Worm (Caenorhabditis elegans) whole organism, L4 larva: ENCODE measurements around the gene EGAP1.5.
A peak's percentile ranks its signal among the peaks of the same experiment; 100 is the strongest.

Source experiments
- F10B5.3 ChIP-seq: sonication (generic microtip); optimal IDR thresholded peaks from 2 replicates; lab custom pipeline; 2016; ENCODE audit warnings: mild to moderate bottlenecking, missing genetic modification characterization, missing compliant biosample characterization
- F26F4.8 ChIP-seq: fragments of 200-800 bp; sonication (Bioruptor generic); conservative IDR thresholded peaks from 2 replicates; pipeline ENCODE4 v1.3.6; 2022; ENCODE audit warnings: missing genetic modification characterization, missing compliant biosample characterization
- F44E2.7 ChIP-seq: fragments of 200-800 bp; sonication (Bioruptor generic); IDR thresholded peaks from 2 replicates; pipeline ENCODE4 v2.1.2; 2022; ENCODE audit warnings: missing genetic modification characterization, missing compliant biosample characterization
- F49E8.2 ChIP-seq: sonication (generic microtip); optimal IDR thresholded peaks from 2 replicates; lab custom pipeline; 2016; ENCODE audit warnings: missing compliant biosample characterization, mild to moderate bottlenecking, missing genetic modification characterization, borderline replicate concordance
- T26A8.4 ChIP-seq: fragments of 200-800 bp; sonication (Bioruptor generic); IDR thresholded peaks from 2 replicates; pipeline ENCODE4 v1.3.6; 2022; ENCODE audit warnings: missing genetic modification characterization, missing compliant biosample characterization
- ZK337.2 ChIP-seq: fragments of 200-800 bp; sonication (Bioruptor generic); IDR thresholded peaks from 2 replicates; pipeline ENCODE4 v1.3.6; 2022; ENCODE audit warnings: missing genetic modification reagents, missing genetic modification characterization, missing compliant biosample characterization
- ZK546.5 ChIP-seq, 2 experiments: sonication (generic microtip); optimal IDR thresholded peaks; 2 replicates each; lab custom pipeline; 2017; ENCODE audit warnings: missing biosample characterization in 2 of 2, missing genetic modification characterization in 2 of 2
- aha-1 ChIP-seq: fragments of 150-350 bp; peaks from one replicate; lab custom pipeline; 2014; ENCODE audit warnings: missing biosample characterization, missing genetic modification characterization
- aly-2 ChIP-seq: sonication (generic microtip); optimal IDR thresholded peaks from 2 replicates; lab custom pipeline; 2018; ENCODE audit warnings: missing biosample characterization, missing genetic modification characterization
- ceh-32 ChIP-seq: sonication (generic microtip); optimal IDR thresholded peaks from 2 replicates; lab custom pipeline; 2016; ENCODE audit warnings: mild to moderate bottlenecking, missing genetic modification characterization, missing compliant biosample characterization; ENCODE audit not compliant: poor library complexity
- ceh-44 ChIP-seq: fragments of 200-800 bp; sonication (Bioruptor generic); IDR thresholded peaks from 2 replicates; pipeline ENCODE4 v1.3.6; 2022; ENCODE audit warnings: missing genetic modification reagents, missing genetic modification characterization, missing compliant biosample characterization
- ceh-62 ChIP-seq: sonication (generic microtip); optimal IDR thresholded peaks from 2 replicates; lab custom pipeline; 2017; ENCODE audit warnings: missing biosample characterization, missing genetic modification characterization
- daf-19 ChIP-seq: fragments of 200-800 bp; sonication (Bioruptor generic); conservative IDR thresholded peaks from 2 replicates; pipeline ENCODE4 v1.3.6; 2022; ENCODE audit warnings: missing genetic modification characterization, missing compliant biosample characterization
- dmd-8 ChIP-seq: fragments of 200-800 bp; sonication (Bioruptor generic); IDR thresholded peaks from 2 replicates; pipeline ENCODE4 v1.3.6; 2022; ENCODE audit warnings: missing genetic modification characterization, missing compliant biosample characterization
- dmd-9 ChIP-seq: fragments of 200-800 bp; sonication (Bioruptor generic); IDR thresholded peaks from 2 replicates; pipeline ENCODE4 v1.3.6; 2022; ENCODE audit warnings: missing genetic modification reagents, missing genetic modification characterization, missing compliant biosample characterization
- dpl-1 ChIP-seq: fragments of 150-350 bp; optimal IDR thresholded peaks from 2 replicates; lab custom pipeline; 2014; ENCODE audit warnings: missing biosample characterization, missing genetic modification reagents, missing genetic modification characterization
- egl-43 ChIP-seq: fragments of 200-800 bp; sonication (Bioruptor generic); IDR thresholded peaks from 2 replicates; pipeline ENCODE4 v1.3.6; 2022; ENCODE audit warnings: missing genetic modification reagents, missing genetic modification characterization, missing compliant biosample characterization
- fos-1 ChIP-seq: fragments of 150-350 bp; optimal IDR thresholded peaks from 2 replicates; lab custom pipeline; 2014; ENCODE audit warnings: missing biosample characterization, missing genetic modification characterization
- hlh-11 ChIP-seq: fragments of 200-800 bp; sonication (Bioruptor generic); optimal IDR thresholded peaks from 2 replicates; lab custom pipeline; 2018; ENCODE audit warnings: mild to moderate bottlenecking, missing genetic modification characterization, missing compliant biosample characterization
- hlh-30 ChIP-seq: sonication (generic microtip); optimal IDR thresholded peaks from 2 replicates; lab custom pipeline; 2017; ENCODE audit warnings: antibody characterized with exemption, mild to moderate bottlenecking, missing genetic modification characterization, missing compliant biosample characterization; ENCODE audit not compliant: insufficient read depth
- lin-13 ChIP-seq: fragments of 150-350 bp; optimal IDR thresholded peaks from 2 replicates; lab custom pipeline; 2014; ENCODE audit warnings: missing biosample characterization, missing genetic modification reagents, missing genetic modification characterization
- lin-38 ChIP-seq: fragments of 200-800 bp; sonication (Bioruptor generic); IDR thresholded peaks from 2 replicates; pipeline ENCODE4 v1.3.6; 2022; ENCODE audit warnings: missing genetic modification reagents, missing genetic modification characterization, missing compliant biosample characterization
- lin-39 ChIP-seq: fragments of 150-350 bp; optimal IDR thresholded peaks from 2 replicates; lab custom pipeline; 2014; ENCODE audit warnings: missing biosample characterization, missing genetic modification reagents, missing genetic modification characterization
- lir-3 ChIP-seq: sonication (generic microtip); optimal IDR thresholded peaks from 2 replicates; lab custom pipeline; 2016; ENCODE audit warnings: mild to moderate bottlenecking, missing genetic modification characterization, missing compliant biosample characterization
- lsy-2 ChIP-seq, 2 experiments: fragments of 150-350 bp in 1 of 2; sonication (generic microtip) in 1 of 2; optimal IDR thresholded peaks; 2 replicates each; lab custom pipeline; 2014 to 2017; ENCODE audit warnings: missing biosample characterization in 2 of 2, missing genetic modification characterization in 2 of 2
- madf-9 ChIP-seq: fragments of 200-800 bp; sonication (Bioruptor generic); conservative IDR thresholded peaks from 2 replicates; pipeline ENCODE4 v1.3.6; 2022; ENCODE audit warnings: missing genetic modification reagents, missing genetic modification characterization, missing compliant biosample characterization
- mdl-1 ChIP-seq, 2 experiments: fragments of 150-350 bp in 1 of 2; sonication (generic microtip) in 1 of 2; optimal IDR thresholded peaks; 2 replicates each; lab custom pipeline; 2014 to 2017; ENCODE audit warnings: missing biosample characterization in 2 of 2, missing genetic modification characterization in 2 of 2
- mes-2 ChIP-seq: sonication (generic microtip); optimal IDR thresholded peaks from 2 replicates; lab custom pipeline; 2016; ENCODE audit warnings: missing genotype, mild to moderate bottlenecking, missing genetic modification characterization, missing compliant biosample characterization; ENCODE audit not compliant: poor library complexity, severe bottlenecking
- nhr-10 ChIP-seq: fragments of 150-350 bp; optimal IDR thresholded peaks from 2 replicates; lab custom pipeline; 2014; ENCODE audit warnings: missing biosample characterization, missing genetic modification characterization
- nhr-25 ChIP-seq: sonication (generic microtip); optimal IDR thresholded peaks from 2 replicates; lab custom pipeline; 2017; ENCODE audit warnings: missing genetic modification characterization, mild to moderate bottlenecking, missing compliant biosample characterization, antibody characterized with exemption, moderate library complexity, borderline replicate concordance; ENCODE audit not compliant: insufficient read depth
- nhr-28 ChIP-seq: fragments of 150-350 bp; optimal IDR thresholded peaks from 2 replicates; lab custom pipeline; 2014; ENCODE audit warnings: missing biosample characterization, missing genetic modification characterization
- nhr-6 ChIP-seq: fragments of 150-350 bp; optimal IDR thresholded peaks from 2 replicates; lab custom pipeline; 2014; ENCODE audit warnings: missing biosample characterization, missing genetic modification characterization
- nhr-77 ChIP-seq: fragments of 150-350 bp; optimal IDR thresholded peaks from 2 replicates; lab custom pipeline; 2014; ENCODE audit warnings: missing biosample characterization, missing genetic modification characterization
- pha-4 ChIP-seq, 2 experiments: fragments of 150-350 bp in 1 of 2; fragments of 200-800 bp in 1 of 2; sonication (Bioruptor generic) in 1 of 2; IDR thresholded peaks in 1 of 2; optimal IDR thresholded peaks in 1 of 2; 2 replicates each; pipeline versions ENCODE4 v1.3.6 to Lab custom; 2014 to 2022; ENCODE audit warnings: missing genetic modification characterization in 2 of 2, missing genetic modification reagents in 2 of 2, missing biosample characterization in 1 of 2, missing compliant biosample characterization in 1 of 2
- pqm-1 ChIP-seq: sonication (generic microtip); optimal IDR thresholded peaks from 2 replicates; lab custom pipeline; 2017; ENCODE audit warnings: missing biosample characterization, missing genetic modification characterization
- sdz-12 ChIP-seq: fragments of 200-800 bp; sonication (Bioruptor generic); optimal IDR thresholded peaks from 2 replicates; lab custom pipeline; 2018; ENCODE audit warnings: mild to moderate bottlenecking, missing genetic modification characterization, missing compliant biosample characterization
- set-16 ChIP-seq: fragments of 200-800 bp; sonication (Bioruptor generic); IDR thresholded peaks from 2 replicates; pipeline ENCODE4 v1.3.6; 2022; ENCODE audit warnings: missing genetic modification reagents, missing genetic modification characterization, missing compliant biosample characterization
- snpc-4 ChIP-seq: fragments of 150-350 bp; optimal IDR thresholded peaks from 2 replicates; lab custom pipeline; 2014; ENCODE audit warnings: missing biosample characterization, missing genetic modification characterization
- spr-1 ChIP-seq: sonication (generic microtip); optimal IDR thresholded peaks from 2 replicates; lab custom pipeline; 2016; ENCODE audit warnings: mild to moderate bottlenecking, missing genetic modification characterization, missing compliant biosample characterization
- unc-39 ChIP-seq: sonication (generic microtip); optimal IDR thresholded peaks from 2 replicates; lab custom pipeline; 2017; ENCODE audit warnings: missing biosample characterization, missing genetic modification characterization
- unc-62 ChIP-seq, 3 experiments: fragments of 150-350 bp in 1 of 3; sonication (generic microtip); optimal IDR thresholded peaks in 2 of 3; peaks in 1 of 3; 1 replicate in 1 of 3; 2 replicates in 2 of 3; lab custom pipeline; 2014 to 2017; ENCODE audit warnings: missing biosample characterization in 3 of 3, missing genetic modification characterization in 3 of 3, missing genetic modification reagents in 3 of 3, missing genotype in 1 of 3
- zag-1 ChIP-seq: fragments of 150-350 bp; optimal IDR thresholded peaks from 2 replicates; lab custom pipeline; 2014; ENCODE audit warnings: missing biosample characterization, missing genetic modification characterization
- zip-2 ChIP-seq: fragments of 150-350 bp; optimal IDR thresholded peaks from 2 replicates; lab custom pipeline; 2014; ENCODE audit warnings: missing biosample characterization, missing genetic modification characterization

The EGAP1.5 gene

DNA sequence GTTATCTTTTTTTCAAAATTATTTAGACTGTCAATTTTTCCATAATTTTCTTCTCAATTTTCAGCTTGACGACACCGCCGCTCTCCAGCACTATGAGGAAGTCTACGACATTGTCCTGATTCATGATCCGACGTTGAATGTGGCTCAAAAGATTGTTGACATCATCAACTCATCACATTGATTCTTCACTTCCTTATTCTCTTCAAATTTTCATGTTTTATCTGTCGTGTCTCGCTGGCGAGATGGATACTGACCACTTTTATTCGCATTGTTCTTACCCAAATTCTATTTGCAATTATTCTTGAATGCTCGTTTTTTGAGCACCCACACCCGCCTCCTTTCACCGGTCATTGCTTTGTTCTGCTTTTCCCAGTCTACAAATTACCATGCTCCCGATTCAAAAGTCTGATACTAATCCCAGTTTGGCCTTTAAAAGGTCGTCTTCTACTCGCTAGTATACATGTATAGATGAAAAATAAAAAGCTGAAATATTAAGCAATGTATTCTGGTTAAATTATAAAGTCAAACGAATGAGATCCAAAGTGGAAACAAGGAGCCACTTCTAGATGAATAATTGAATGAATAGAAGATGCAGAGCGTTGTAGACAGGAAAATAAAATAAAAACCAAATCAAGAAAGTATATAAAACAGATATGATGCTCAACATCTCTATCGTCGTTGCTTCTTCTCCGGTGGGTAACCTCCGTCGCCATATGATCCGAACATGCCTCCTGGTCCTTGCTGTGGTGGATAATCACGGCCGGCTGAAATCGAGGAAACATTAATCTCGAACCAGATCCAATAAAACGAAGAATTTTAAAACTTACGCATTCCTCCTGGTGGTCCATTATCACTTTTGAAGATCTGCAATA, 21.8 kb downstream of the EGAP1.5 start (continued):
- TF ChIP-seq pha-4 (GFP tag; IDR thresholded peaks at IDR 0.05; lab: Robert Waterston, UW) (peak; percentile 48), pha-4 (tag; optimal IDR thresholded peaks at IDR 0.05; lab: Kevin White, UChicago) (no peak), dmd-8 (GFP tag; lab: Robert Waterston, UW) (no peak), aha-1 (tag; lab: Kevin White, UChicago) (peak; percentile 73), F44E2.7 (GFP tag; lab: Robert Waterston, UW) (no peak)
- TF ChIP-seq, all 104 proteins: peak for 30

DNA sequence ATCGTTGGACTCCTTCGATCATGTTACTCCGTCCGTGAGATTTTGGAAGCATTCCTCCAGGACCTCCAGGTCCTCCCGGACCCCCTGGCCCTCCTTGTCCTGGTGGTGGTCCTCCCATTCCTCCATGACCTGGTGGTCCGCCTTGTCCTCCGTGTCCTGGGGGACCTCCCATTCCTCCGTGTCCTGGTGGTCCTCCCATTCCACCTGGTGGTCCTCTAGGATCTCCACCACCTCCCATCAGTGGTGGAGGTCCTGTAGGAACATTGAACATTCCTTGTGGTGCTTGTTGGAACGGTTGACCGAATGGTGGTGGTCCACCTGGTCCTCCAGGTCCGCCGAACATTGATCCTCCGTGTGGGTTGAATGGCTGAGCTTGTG, 22.4 kb downstream of the EGAP1.5 start:
- TF ChIP-seq ceh-32: no peak
- TF ChIP-seq F44E2.7 (GFP tag; lab: Robert Waterston, UW): no peak
- peak; percentile 95 for TF ChIP-seq set-16 (GFP tag; lab: Robert Waterston, UW)
- TF ChIP-seq nhr-77: no peak
- TF ChIP-seq unc-62 (GFP tag; optimal IDR thresholded peaks at IDR 0.05 in 1 of 2; lab: Kevin White, UChicago): peak in 1 of 2 experiments; percentile 68
- TF ChIP-seq unc-62 (tag; optimal IDR thresholded peaks at IDR 0.05; lab: Kevin White, UChicago): no peak
- no peak for TF ChIP-seq zip-2 (tag; lab: Kevin White, UChicago)
- 0 out of 2 replicates have a peak, but pooled peaks have one; percentile 26 for TF ChIP-seq egl-43 (GFP tag; lab: Robert Waterston, UW)
- no peak for TF ChIP-seq nhr-28

DNA sequence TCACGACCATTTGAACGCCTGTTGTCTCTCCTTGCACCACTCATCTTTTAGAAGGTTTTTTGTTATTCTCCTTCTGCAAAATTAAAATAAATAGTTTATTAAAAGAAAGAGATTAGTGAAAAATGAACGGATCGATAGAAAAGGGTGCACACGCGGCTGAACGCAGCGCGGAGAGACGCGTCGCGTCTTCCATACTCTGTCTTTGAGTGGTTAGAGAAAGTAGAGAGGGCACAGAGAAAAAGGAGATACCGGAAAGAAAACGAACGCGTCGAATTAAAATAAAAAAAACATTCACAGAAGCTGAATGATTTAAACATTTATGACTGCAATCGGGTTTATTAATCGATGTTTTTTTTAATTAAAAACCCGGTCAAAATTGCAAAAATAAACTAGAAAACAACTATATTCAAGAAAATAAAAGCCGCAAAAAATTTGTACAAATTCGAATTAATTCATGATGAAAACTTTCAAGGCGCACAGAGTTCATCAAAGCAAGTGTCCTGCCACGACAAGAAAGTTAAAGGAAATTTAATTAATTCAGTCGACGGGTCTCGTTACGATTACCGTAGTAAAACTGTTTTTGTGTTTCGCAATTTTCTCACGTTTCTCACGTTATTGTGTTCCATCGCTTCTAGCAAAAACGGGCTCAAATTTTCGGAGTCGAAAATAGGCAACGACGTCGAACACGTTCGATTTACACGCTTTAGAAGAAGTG, 26.8 kb downstream of the EGAP1.5 start, which contains the start of the genes nono-1 and nop-1:
TSS of gene nono-1 (minus strand) at position 75 of the 715 bp plus-strand sequence.
TSS of gene nop-1 (plus strand) at position 551 of the 715 bp plus-strand sequence.
- no peak for TF ChIP-seq ZK337.2 (GFP tag; lab: Robert Waterston, UW)
- no peak for TF ChIP-seq snpc-4 (tag; lab: Kevin White, UChicago)
- no peak for TF ChIP-seq unc-39 (tag; lab: Kevin White, UChicago)
- no peak for TF ChIP-seq ceh-44
- peak; percentile 43 for TF ChIP-seq mes-2 (tag; lab: Kevin White, UChicago)
- no peak for TF ChIP-seq pqm-1 (tag; lab: Kevin White, UChicago)
- TF ChIP-seq T26A8.4 (GFP tag; lab: Robert Waterston, UW): no peak
- no peak for TF ChIP-seq nhr-25
- TF ChIP-seq hlh-11 (tag; lab: Kevin White, UChicago): peak; percentile 5
- no peak for TF ChIP-seq aly-2 (tag; lab: Kevin White, UChicago)
- TF ChIP-seq F44E2.7 (GFP tag; lab: Robert Waterston, UW): no peak
- TF ChIP-seq dpl-1 (GFP tag; lab: Kevin White, UChicago): no peak
- no peak for TF ChIP-seq spr-1
- peak in 1 of 2 experiments; percentile 17 for TF ChIP-seq lsy-2 (tag; optimal IDR thresholded peaks at IDR 0.05; lab: Kevin White, UChicago)
- peak; percentile 58 for TF ChIP-seq aha-1 (tag; lab: Kevin White, UChicago)
- no peak for TF ChIP-seq sdz-12 (GFP tag; lab: Kevin White, UChicago)
- TF ChIP-seq zag-1: no peak
- TF ChIP-seq set-16 (GFP tag; lab: Robert Waterston, UW): no peak
- no peak for TF ChIP-seq ZK546.5 (tag; optimal IDR thresholded peaks at IDR 0.05; lab: Kevin White, UChicago)
- TF ChIP-seq ceh-62 (tag; lab: Kevin White, UChicago): no peak
- no peak for TF ChIP-seq F26F4.8 (GFP tag; lab: Robert Waterston, UW)
- TF ChIP-seq mdl-1 (tag; optimal IDR thresholded peaks at IDR 0.05; lab: Kevin White, UChicago): peak in 1 of 2 experiments; percentile 53
- no peak for TF ChIP-seq F49E8.2 (tag; lab: Kevin White, UChicago)
- no peak for TF ChIP-seq F10B5.3 (tag; lab: Kevin White, UChicago)
- no peak for TF ChIP-seq lir-3 (tag; lab: Kevin White, UChicago)
- no peak for TF ChIP-seq daf-19
- TF ChIP-seq fos-1 (tag; lab: Kevin White, UChicago): no peak
- no peak for TF ChIP-seq lin-39 (tag; lab: Kevin White, UChicago)
- no peak for TF ChIP-seq nhr-10 (tag; lab: Kevin White, UChicago)
- no peak for TF ChIP-seq madf-9
- no peak for TF ChIP-seq nhr-6 (tag; lab: Kevin White, UChicago)
- no peak for TF ChIP-seq lin-13
- no peak for TF ChIP-seq unc-62 (GFP tag; optimal IDR thresholded peaks at IDR 0.05 in 1 of 2; lab: Kevin White, UChicago)
- no peak for TF ChIP-seq unc-62 (tag; optimal IDR thresholded peaks at IDR 0.05; lab: Kevin White, UChicago)
- TF ChIP-seq hlh-30 (tag; lab: Kevin White, UChicago): peak; percentile 42
- no peak for TF ChIP-seq dmd-9 (GFP tag; lab: Robert Waterston, UW)
- TF ChIP-seq ceh-32: no peak
- TF ChIP-seq lin-38 (GFP tag; lab: Robert Waterston, UW): no peak
